Fruit fly (Drosophila melanogaster): ENCODE measurements around the gene Kots.

The Kots gene

DNA sequence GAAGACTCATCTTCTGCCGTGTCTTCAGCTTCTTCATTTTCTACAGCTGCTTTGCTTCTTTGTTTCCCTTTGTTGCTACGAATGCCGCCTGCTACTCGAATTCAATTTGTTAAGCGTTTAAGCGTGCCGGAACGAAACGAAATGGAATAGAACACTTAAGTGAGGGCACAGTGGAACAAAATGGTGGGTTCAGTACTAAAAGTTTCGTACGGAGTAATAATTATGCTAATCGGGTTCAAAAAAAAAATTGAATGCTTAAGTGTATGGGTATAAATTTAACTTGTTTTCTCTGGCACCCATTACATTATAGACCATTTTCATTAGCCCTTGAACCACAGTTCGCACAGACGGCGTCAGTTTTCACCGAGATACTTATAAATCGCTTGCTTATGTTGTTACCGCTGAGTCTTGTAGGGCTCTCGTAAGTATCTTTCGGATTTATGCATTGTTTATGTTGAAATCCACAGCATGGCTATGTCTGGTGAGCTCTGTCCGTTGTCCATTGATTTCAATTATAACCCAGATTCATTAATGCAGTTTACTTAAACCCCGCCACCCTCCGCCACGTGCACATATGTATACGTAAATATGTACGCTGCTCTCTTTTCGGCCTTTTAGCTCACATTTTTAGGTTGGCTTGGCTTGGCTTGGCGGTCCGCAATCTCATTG, 48.6 kb upstream of the Kots start (continued):
- TF ChIP-seq dsx (GFP tag; optimal IDR thresholded peaks at IDR 0.05; ENCODE audit: poor library complexity, severe bottlenecking) (peak; percentile 71), Blimp-1 (GFP tag; optimal IDR thresholded peaks at IDR 0.05) (peak; percentile 40), Eip78C (GFP tag) (peak; percentile 96), spab (GFP tag; optimal IDR thresholded peaks at IDR 0.05) (peak; percentile 96), CG11902 (GFP tag; optimal IDR thresholded peaks at IDR 0.05) (peak; percentile 88), Met (GFP tag; optimal IDR thresholded peaks at IDR 0.05) (peak; percentile 81), esn (GFP tag; optimal IDR thresholded peaks at IDR 0.05) (peak; percentile 81), Lpt (GFP tag; optimal IDR thresholded peaks at IDR 0.05) (peak; percentile 83), net (GFP tag; optimal IDR thresholded peaks at IDR 0.05) (peak; percentile 80), CG7368 (GFP tag; optimal IDR thresholded peaks at IDR 0.05) (peak; percentile 96), CG6808 (GFP tag; optimal IDR thresholded peaks at IDR 0.05) (peak; percentile 94), CG34406 (GFP tag; optimal IDR thresholded peaks at IDR 0.05) (peak; percentile 75), Sox14 (GFP tag; optimal IDR thresholded peaks at IDR 0.05) (peak; percentile 87)

DNA sequence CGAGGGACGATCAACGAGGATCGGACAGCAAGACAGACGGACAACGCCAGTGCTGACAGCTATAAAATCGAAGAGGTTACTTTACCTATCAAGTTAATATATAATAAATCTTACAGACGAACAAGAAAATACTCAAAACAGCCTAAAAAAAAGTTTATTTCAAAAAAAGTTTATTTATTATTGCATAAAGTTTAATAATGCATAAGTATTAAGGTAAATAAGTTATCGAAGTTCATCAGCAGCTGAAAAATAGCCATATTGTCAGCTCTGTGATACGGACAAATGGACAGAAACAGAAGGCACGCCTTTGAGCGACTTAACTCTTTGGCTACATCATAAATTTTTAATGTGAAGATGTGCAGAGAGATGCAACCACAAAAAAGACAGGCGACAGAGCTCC, 47.7 kb upstream of the Kots start:
- TF ChIP-seq fd59A (GFP tag; optimal IDR thresholded peaks at IDR 0.05) (no peak), CG9139 (GFP tag; optimal IDR thresholded peaks at IDR 0.05) (no peak), pdm3 (GFP tag; optimal IDR thresholded peaks at IDR 0.05) (peak; percentile 44), lz (GFP tag; optimal IDR thresholded peaks at IDR 0.05) (no peak), vri (GFP tag; optimal IDR thresholded peaks at IDR 0.05) (peak; percentile 2), spab (GFP tag; optimal IDR thresholded peaks at IDR 0.05) (peak; percentile 7), Blimp-1 (GFP tag; optimal IDR thresholded peaks at IDR 0.05) (no peak), CG8319 (GFP tag; optimal IDR thresholded peaks at IDR 0.05) (no peak), Met (GFP tag; optimal IDR thresholded peaks at IDR 0.05) (peak; percentile 42), OdsH (GFP tag; optimal IDR thresholded peaks at IDR 0.05) (no peak), esn (GFP tag; optimal IDR thresholded peaks at IDR 0.05) (peak; percentile 5), CG6808 (GFP tag; optimal IDR thresholded peaks at IDR 0.05) (peak; percentile 39), CG3919 (GFP tag; optimal IDR thresholded peaks at IDR 0.05) (peak; percentile 13), CG34406 (GFP tag; optimal IDR thresholded peaks at IDR 0.05) (no peak), CG6276 (GFP tag; optimal IDR thresholded peaks at IDR 0.05) (no peak), CG11762 (GFP tag; optimal IDR thresholded peaks at IDR 0.05; ENCODE audit: insufficient read depth) (no peak), net (GFP tag; optimal IDR thresholded peaks at IDR 0.05) (peak; percentile 26), Hr39 (GFP tag; optimal IDR thresholded peaks at IDR 0.05) (no peak), CG6854 (GFP tag; optimal IDR thresholded peaks at IDR 0.05) (no peak), CG10631 (GFP tag; optimal IDR thresholded peaks at IDR 0.05) (no peak), dac (GFP tag; optimal IDR thresholded peaks at IDR 0.05) (no peak), Hr38 (GFP tag; optimal IDR thresholded peaks at IDR 0.05) (no peak), Smox (GFP tag; optimal IDR thresholded peaks at IDR 0.05) (no peak), Ets21C (GFP tag; optimal IDR thresholded peaks at IDR 0.05) (no peak), Hr4 (GFP tag; optimal IDR thresholded peaks at IDR 0.05) (no peak), Sox15 (GFP tag; optimal IDR thresholded peaks at IDR 0.05) (no peak), CG3032 (tag; optimal IDR thresholded peaks at IDR 0.05) (peak; percentile 37), CG11294 (GFP tag; IDR thresholded peaks at IDR 0.05) (no peak), CG31627 (GFP tag; optimal IDR thresholded peaks at IDR 0.05) (no peak), CG32006 (GFP tag; optimal IDR thresholded peaks at IDR 0.05) (peak; percentile 35), Ets96B (tag; optimal IDR thresholded peaks at IDR 0.05) (peak; percentile 37), CG15336 (GFP tag; IDR thresholded peaks at IDR 0.05) (no peak), acj6 (GFP tag; optimal IDR thresholded peaks at IDR 0.05) (no peak), ss (GFP tag; optimal IDR thresholded peaks at IDR 0.05) (no peak), fkh (GFP tag; optimal IDR thresholded peaks at IDR 0.05) (no peak), Eip78C (GFP tag) (peak; percentile 74), achi (GFP tag; optimal IDR thresholded peaks at IDR 0.05) (no peak), topi (GFP tag; optimal IDR thresholded peaks at IDR 0.05) (peak; percentile 17), dsx (GFP tag; optimal IDR thresholded peaks at IDR 0.05; ENCODE audit: poor library complexity, severe bottlenecking) (no peak), Gug (GFP tag; IDR thresholded peaks at IDR 0.05) (no peak), salr (GFP tag; optimal IDR thresholded peaks at IDR 0.05) (no peak), svp (GFP tag) (peak; percentile 66), eg (GFP tag; IDR thresholded peaks at IDR 0.05) (no peak), CG1621 (tag; optimal IDR thresholded peaks at IDR 0.05) (no peak)

Measured in whole organism, prepupa.